Worm (Caenorhabditis elegans) whole organism, young adult: ENCODE data around the gene aly-3.

Experiments
- B0336.3 ChIP-seq: fragments of 200-800 bp; sonication (Bioruptor generic); IDR thresholded peaks from 2 replicates; pipeline ENCODE4 v1.3.6; 2022; ENCODE audit warnings: missing genetic modification characterization, missing compliant biosample characterization
- F10E7.11 ChIP-seq: sonication (generic microtip); optimal IDR thresholded peaks from 2 replicates; lab custom pipeline; 2017; ENCODE audit warnings: mild to moderate bottlenecking, missing genetic modification characterization, moderate library complexity, missing compliant biosample characterization
- F33H1.4 ChIP-seq: fragments of 200-800 bp; sonication (Bioruptor generic); IDR thresholded peaks from 2 replicates; pipeline ENCODE4 v1.3.6; 2022; ENCODE audit warnings: missing genetic modification reagents, missing genetic modification characterization, missing compliant biosample characterization
- F37B4.10 ChIP-seq: fragments of 200-800 bp; sonication (Bioruptor generic); IDR thresholded peaks from 2 replicates; pipeline ENCODE4 v1.3.6; 2022; ENCODE audit warnings: missing genetic modification characterization, missing compliant biosample characterization
- F52B5.7 ChIP-seq: sonication (generic microtip); optimal IDR thresholded peaks from 2 replicates; lab custom pipeline; 2016; ENCODE audit warnings: mild to moderate bottlenecking, missing genetic modification characterization, missing compliant biosample characterization
- F55B11.4 ChIP-seq: sonication (generic microtip); optimal IDR thresholded peaks from 2 replicates; lab custom pipeline; 2016; ENCODE audit warnings: missing compliant biosample characterization, missing genetic modification characterization, borderline replicate concordance; ENCODE audit not compliant: insufficient read depth
- F57A8.1 ChIP-seq: fragments of 200-800 bp; sonication (Bioruptor generic); optimal IDR thresholded peaks from 2 replicates; lab custom pipeline; 2018; ENCODE audit warnings: mild to moderate bottlenecking, missing genetic modification characterization, moderate library complexity, missing compliant biosample characterization
- K12H6.12 ChIP-seq: fragments of 200-800 bp; sonication (Bioruptor generic); optimal IDR thresholded peaks from 2 replicates; lab custom pipeline; 2018; ENCODE audit warnings: mild to moderate bottlenecking, missing genetic modification characterization, missing compliant biosample characterization
- Y53G8AR.9 ChIP-seq: fragments of 200-800 bp; sonication (Bioruptor generic); conservative IDR thresholded peaks from 2 replicates; pipeline ENCODE4 v1.3.6; 2022; ENCODE audit warnings: missing genetic modification reagents, missing genetic modification characterization, missing compliant biosample characterization
- ZK185.1 ChIP-seq: sonication (generic microtip); optimal IDR thresholded peaks from 2 replicates; lab custom pipeline; 2016; ENCODE audit warnings: mild to moderate bottlenecking, missing genetic modification characterization, missing compliant biosample characterization; ENCODE audit not compliant: poor library complexity, severe bottlenecking
- ama-1 ChIP-seq, 3 experiments: fragments of 150-350 bp in 1 of 3; sonication (generic microtip) in 2 of 3; optimal IDR thresholded peaks; 2 replicates each; lab custom pipeline; 2014 to 2018; ENCODE audit warnings: missing biosample characterization in 2 of 3, missing genetic modification characterization in 2 of 3, missing genetic modification reagents in 2 of 3
- athp-1 ChIP-seq: sonication (generic microtip); optimal IDR thresholded peaks from 2 replicates; lab custom pipeline; 2017; ENCODE audit warnings: mild to moderate bottlenecking, missing genetic modification characterization, missing compliant biosample characterization
- attf-3 ChIP-seq: fragments of 200-800 bp; sonication (Bioruptor generic); conservative IDR thresholded peaks from 2 replicates; pipeline ENCODE4 v1.3.6; 2022; ENCODE audit warnings: missing genetic modification reagents, missing genetic modification characterization, missing compliant biosample characterization
- attf-5 ChIP-seq: fragments of 200-800 bp; sonication (Bioruptor generic); optimal IDR thresholded peaks from 2 replicates; lab custom pipeline; 2018; ENCODE audit warnings: mild to moderate bottlenecking, missing genetic modification characterization, missing compliant biosample characterization
- ccch-3 ChIP-seq: fragments of 200-800 bp; sonication (Bioruptor generic); optimal IDR thresholded peaks from 2 replicates; lab custom pipeline; 2018; ENCODE audit warnings: mild to moderate bottlenecking, missing genetic modification characterization, missing compliant biosample characterization
- ceh-100 ChIP-seq: fragments of 200-800 bp; sonication (Bioruptor generic); IDR thresholded peaks from 2 replicates; pipeline ENCODE4 v1.3.6; 2022; ENCODE audit warnings: missing genetic modification reagents, missing genetic modification characterization, missing compliant biosample characterization
- die-1 ChIP-seq: sonication (generic microtip); optimal IDR thresholded peaks from 2 replicates; lab custom pipeline; 2016; ENCODE audit warnings: missing genotype, mild to moderate bottlenecking, missing genetic modification characterization, missing compliant biosample characterization
- dox-1 ChIP-seq: fragments of 200-800 bp; sonication (Bioruptor generic); IDR thresholded peaks from 2 replicates; pipeline ENCODE4 v1.3.6; 2022; ENCODE audit warnings: missing genetic modification reagents, missing genetic modification characterization, missing compliant biosample characterization
- egl-18 ChIP-seq: fragments of 200-800 bp; sonication (Bioruptor generic); IDR thresholded peaks from 2 replicates; pipeline ENCODE4 v1.3.6; 2022; ENCODE audit warnings: missing genetic modification reagents, missing genetic modification characterization, missing compliant biosample characterization
- hlh-12 ChIP-seq: sonication (generic microtip); optimal IDR thresholded peaks from 2 replicates; lab custom pipeline; 2016; ENCODE audit warnings: missing genetic modification characterization, missing compliant biosample characterization
- hrde-1 ChIP-seq: sonication (generic microtip); optimal IDR thresholded peaks from 2 replicates; lab custom pipeline; 2016; ENCODE audit warnings: missing genetic modification characterization, mild to moderate bottlenecking, missing compliant biosample characterization, moderate library complexity, missing genotype, missing genetic modification reagents, borderline replicate concordance
- hsf-1 ChIP-seq: fragments of 200-800 bp; sonication (Bioruptor generic); IDR thresholded peaks from 2 replicates; pipeline ENCODE4 v1.3.6; 2022; ENCODE audit warnings: missing genetic modification reagents, missing genetic modification characterization, missing compliant biosample characterization
- lag-1 ChIP-seq: fragments of 200-800 bp; sonication (Bioruptor generic); IDR thresholded peaks from 2 replicates; pipeline ENCODE4 v1.3.6; 2022; ENCODE audit warnings: missing genetic modification reagents, missing genetic modification characterization, missing compliant biosample characterization
- let-526 ChIP-seq: fragments of 200-800 bp; sonication (Bioruptor generic); IDR thresholded peaks from 2 replicates; pipeline ENCODE4 v1.3.6; 2022; ENCODE audit warnings: missing genetic modification reagents, missing genetic modification characterization, missing compliant biosample characterization
- lin-35 ChIP-seq, 3 experiments: fragments of 150-350 bp in 2 of 3; sonication (generic microtip) in 1 of 3; optimal IDR thresholded peaks; 2 replicates each; lab custom pipeline; 2014 to 2018; ENCODE audit warnings: missing biosample characterization in 3 of 3, missing genetic modification characterization in 3 of 3, missing genetic modification reagents in 3 of 3
- madf-10 ChIP-seq: sonication (generic microtip); optimal IDR thresholded peaks from 2 replicates; lab custom pipeline; 2016; ENCODE audit warnings: mild to moderate bottlenecking, missing genetic modification characterization, missing compliant biosample characterization
- madf-8 ChIP-seq: fragments of 200-800 bp; sonication (Bioruptor generic); conservative IDR thresholded peaks from 2 replicates; pipeline ENCODE4 v1.3.6; 2022; ENCODE audit warnings: missing genetic modification reagents, missing genetic modification characterization, missing compliant biosample characterization
- mel-28 ChIP-seq: sonication (generic microtip); optimal IDR thresholded peaks from 2 replicates; lab custom pipeline; 2016; ENCODE audit warnings: borderline replicate concordance, mild to moderate bottlenecking, missing genetic modification characterization, missing compliant biosample characterization
- mes-4 ChIP-seq: sonication (generic microtip); optimal IDR thresholded peaks from 2 replicates; lab custom pipeline; 2016; ENCODE audit warnings: missing genotype, missing genetic modification characterization, missing compliant biosample characterization
- nfya-1 ChIP-seq: sonication (generic microtip); optimal IDR thresholded peaks from 2 replicates; lab custom pipeline; 2017; ENCODE audit warnings: antibody characterized with exemption, missing compliant biosample characterization, missing genetic modification characterization, borderline replicate concordance; ENCODE audit not compliant: insufficient read depth
- nfyb-1 ChIP-seq: fragments of 200-800 bp; sonication (Bioruptor generic); IDR thresholded peaks from 2 replicates; pipeline ENCODE4 v1.3.6; 2022; ENCODE audit warnings: missing genetic modification reagents, missing genetic modification characterization, missing compliant biosample characterization
- nhr-27 ChIP-seq: fragments of 200-800 bp; sonication (Bioruptor generic); optimal IDR thresholded peaks from 2 replicates; lab custom pipeline; 2018; ENCODE audit warnings: mild to moderate bottlenecking, missing genetic modification characterization, moderate library complexity, missing compliant biosample characterization
- nhr-90 ChIP-seq: sonication (generic microtip); optimal IDR thresholded peaks from 2 replicates; lab custom pipeline; 2016; ENCODE audit warnings: missing genotype, mild to moderate bottlenecking, missing genetic modification characterization, missing compliant biosample characterization
- repo-1 ChIP-seq: sonication (generic microtip); optimal IDR thresholded peaks from 2 replicates; lab custom pipeline; 2017; ENCODE audit warnings: mild to moderate bottlenecking, missing genetic modification characterization, missing compliant biosample characterization
- rpc-1 ChIP-seq, 2 experiments: fragments of 150-350 bp in 1 of 2; sonication (generic microtip) in 1 of 2; optimal IDR thresholded peaks; 2 replicates each; lab custom pipeline; 2014 to 2018; ENCODE audit warnings: missing biosample characterization in 1 of 2, missing genetic modification characterization in 1 of 2, missing genetic modification reagents in 1 of 2, missing genotype in 1 of 2
- sea-2 ChIP-seq: fragments of 200-800 bp; sonication (Bioruptor generic); IDR thresholded peaks from 2 replicates; pipeline ENCODE4 v1.3.6; 2022; ENCODE audit warnings: missing genetic modification characterization, missing compliant biosample characterization
- snpc-1.1 ChIP-seq: sonication (generic microtip); optimal IDR thresholded peaks from 2 replicates; lab custom pipeline; 2017; ENCODE audit warnings: missing genetic modification characterization, mild to moderate bottlenecking, missing compliant biosample characterization, antibody characterized with exemption, moderate library complexity, missing genotype, missing genetic modification reagents; ENCODE audit not compliant: insufficient read depth
- snpc-1.3 ChIP-seq: sonication (generic microtip); optimal IDR thresholded peaks from 2 replicates; lab custom pipeline; 2017; ENCODE audit warnings: missing genetic modification characterization, mild to moderate bottlenecking, missing compliant biosample characterization, antibody characterized with exemption, moderate library complexity, missing genotype, missing genetic modification reagents; ENCODE audit not compliant: insufficient read depth
- snpc-4 ChIP-seq, 5 experiments: fragments of 150-350 bp in 1 of 5; sonication (generic microtip) in 4 of 5; optimal IDR thresholded peaks; 2 replicates each; lab custom pipeline; 2014 to 2018; ENCODE audit warnings: missing genetic modification characterization in 5 of 5, missing biosample characterization in 3 of 5, antibody characterized with exemption in 2 of 5, mild to moderate bottlenecking in 2 of 5, missing compliant biosample characterization in 2 of 5, missing genotype in 2 of 5, moderate library complexity in 2 of 5, missing genetic modification reagents in 1 of 5
- somi-1 ChIP-seq: fragments of 200-800 bp; sonication (Bioruptor generic); optimal IDR thresholded peaks from 2 replicates; lab custom pipeline; 2018; ENCODE audit warnings: mild to moderate bottlenecking, missing genetic modification characterization, missing compliant biosample characterization
- sptf-2 ChIP-seq: fragments of 200-800 bp; sonication (Bioruptor generic); optimal IDR thresholded peaks from 2 replicates; lab custom pipeline; 2018; ENCODE audit warnings: mild to moderate bottlenecking, missing genetic modification characterization, missing compliant biosample characterization
- tbp1 ChIP-seq: fragments of 200-800 bp; sonication (Bioruptor generic); optimal IDR thresholded peaks from 2 replicates; lab custom pipeline; 2018; ENCODE audit warnings: mild to moderate bottlenecking, missing genetic modification characterization, missing compliant biosample characterization
- tlf-1 ChIP-seq: fragments of 200-800 bp; sonication (Bioruptor generic); optimal IDR thresholded peaks from 2 replicates; lab custom pipeline; 2018; ENCODE audit warnings: mild to moderate bottlenecking, missing genetic modification characterization, missing compliant biosample characterization
- unc-130 ChIP-seq: sonication (generic microtip); optimal IDR thresholded peaks from 2 replicates; lab custom pipeline; 2016; ENCODE audit warnings: missing genetic modification reagents, missing genetic modification characterization, missing compliant biosample characterization
- unc-62 ChIP-seq: fragments of 150-350 bp; optimal IDR thresholded peaks from 2 replicates; lab custom pipeline; 2014; ENCODE audit warnings: missing biosample characterization, missing genetic modification reagents, missing genetic modification characterization
- xnd-1 ChIP-seq: sonication (generic microtip); optimal IDR thresholded peaks from 2 replicates; lab custom pipeline; 2016; ENCODE audit warnings: missing genotype, missing genetic modification reagents, missing genetic modification characterization, missing compliant biosample characterization

The aly-3 gene

ce11 chrIV:12086498-12086897 lies 36.6 kb upstream of the aly-3 start (continued):
- TF ChIP-seq tlf-1 (GFP tag; lab: Kevin White, UChicago), result peak; percentile 79
- peak; percentile 92 for TF ChIP-seq ZK185.1
- no peak for TF ChIP-seq nfya-1
- peak; percentile 81 for TF ChIP-seq attf-5
- TF ChIP-seq ceh-100 (GFP tag; lab: Robert Waterston, UW), result peak; percentile 40; the same call in 1 of the 2 replicates
- peak; percentile 48 for TF ChIP-seq F10E7.11 (tag; lab: Kevin White, UChicago)
- peak; percentile 94 for TF ChIP-seq nhr-90 (tag; lab: Kevin White, UChicago)
- peak in 2 of 3 experiments; percentile 4 to 13 for TF ChIP-seq lin-35 (GFP tag; optimal IDR thresholded peaks at IDR 0.05; lab: Kevin White, UChicago)
- peak; percentile 36 for TF ChIP-seq xnd-1
- peak; percentile 80 for TF ChIP-seq rpc-1 (optimal IDR thresholded peaks at IDR 0.05; lab: Kevin White, UChicago)
- TF ChIP-seq rpc-1 (tag; optimal IDR thresholded peaks at IDR 0.05; lab: Kevin White, UChicago), result peak; percentile 91
- TF ChIP-seq athp-1 (tag; lab: Kevin White, UChicago), result peak; percentile 81
- peak; percentile 32 for TF ChIP-seq hlh-12 (tag; lab: Kevin White, UChicago)
- peak; percentile 66 for TF ChIP-seq unc-130 (GFP tag; lab: Kevin White, UChicago)
- TF ChIP-seq sptf-2 (GFP tag; lab: Kevin White, UChicago), result peak; percentile 93
- TF ChIP-seq tbp1, result peak; percentile 96
- TF ChIP-seq attf-3, result peak; percentile 64
- peak; percentile 91 for TF ChIP-seq dox-1 (GFP tag; lab: Robert Waterston, UW)
- TF ChIP-seq mel-28, result no peak
- TF ChIP-seq unc-62 (GFP tag; lab: Kevin White, UChicago), result no peak
- TF ChIP-seq madf-10 (tag; lab: Kevin White, UChicago), result peak; percentile 80
- TF ChIP-seq nhr-27 (tag; lab: Kevin White, UChicago), result no peak
- no peak for TF ChIP-seq ccch-3 (GFP tag; lab: Kevin White, UChicago)
- no peak for TF ChIP-seq F37B4.10 (GFP tag; lab: Robert Waterston, UW)
- peak; percentile 87 for TF ChIP-seq snpc-1.3 (tag; lab: Kevin White, UChicago)
- no peak for TF ChIP-seq let-526 (GFP tag; lab: Robert Waterston, UW)
- peak; percentile 87 for TF ChIP-seq F52B5.7 (tag; lab: Kevin White, UChicago)
- TF ChIP-seq nfyb-1 (GFP tag; lab: Robert Waterston, UW), result peak; percentile 90
- peak; percentile 45 for TF ChIP-seq F57A8.1
- TF ChIP-seq hsf-1, result peak; percentile 51; the same call in 1 of the 2 replicates
- peak; percentile 71 for TF ChIP-seq hrde-1 (tag; lab: Kevin White, UChicago)
- TF ChIP-seq F55B11.4 (tag; lab: Kevin White, UChicago), result no peak
- TF ChIP-seq B0336.3 (GFP tag; lab: Robert Waterston, UW), result peak; percentile 76
- peak; percentile 68; the same call in 1 of the 2 replicates for TF ChIP-seq Y53G8AR.9
- no peak for TF ChIP-seq repo-1 (tag; lab: Kevin White, UChicago)
- TF ChIP-seq sea-2, result no peak
- TF ChIP-seq madf-8 (GFP tag; lab: Robert Waterston, UW), result 0 out of 2 replicates have a peak, but pooled peaks have one; percentile 29
- TF ChIP-seq K12H6.12, result peak; percentile 66
- TF ChIP-seq mes-4 (tag; lab: Kevin White, UChicago), result peak; percentile 78
- TF ChIP-seq egl-18, result peak; percentile 85
- peak; percentile 63 for TF ChIP-seq F33H1.4 (GFP tag; lab: Robert Waterston, UW)
- peak; percentile 77 for TF ChIP-seq snpc-4 (GFP tag; optimal IDR thresholded peaks at IDR 0.05; lab: Kevin White, UChicago)
- peak; percentile 60 to 81 (median 75) for TF ChIP-seq snpc-4 (tag; optimal IDR thresholded peaks at IDR 0.05; lab: Kevin White, UChicago)
- peak; percentile 96 for TF ChIP-seq die-1
- TF ChIP-seq ama-1 (optimal IDR thresholded peaks at IDR 0.05; lab: Kevin White, UChicago), result no peak
- peak in 1 of 2 experiments; percentile 75 for TF ChIP-seq ama-1 (GFP tag; optimal IDR thresholded peaks at IDR 0.05; lab: Kevin White, UChicago)
- TF ChIP-seq snpc-1.1 (tag; lab: Kevin White, UChicago), result no peak
- TF ChIP-seq somi-1 (GFP tag; lab: Kevin White, UChicago), result peak; percentile 69
- TF ChIP-seq lag-1 (GFP tag; lab: Robert Waterston, UW), result no peak
